Fruit fly (Drosophila melanogaster): ENCODE data around the gene CG11585.

Gene CG11585

dm6 chrX:14233843-14234337 is 44.6 kb downstream of the CG11585 start, which contains the start of gene CG42271 (continued):
- TF ChIP-seq toy (GFP tag; IDR thresholded peaks at IDR 0.05) = no peak
- no peak for TF ChIP-seq CG8089 (GFP tag; optimal IDR thresholded peaks at IDR 0.05)
- TF ChIP-seq lmd (GFP tag; IDR thresholded peaks at IDR 0.05) = peak; percentile 23; the same call in 1 of the 2 replicates
- no peak for TF ChIP-seq unpg (GFP tag; optimal IDR thresholded peaks at IDR 0.05)
- peak; percentile 52 for TF ChIP-seq sob (GFP tag; IDR thresholded peaks at IDR 0.05)
- TF ChIP-seq CG17361 (GFP tag; IDR thresholded peaks at IDR 0.05) = peak; percentile 77
- TF ChIP-seq CG6813 (GFP tag; optimal IDR thresholded peaks at IDR 0.05) = peak; percentile 25
- TF ChIP-seq sim (GFP tag; IDR thresholded peaks at IDR 0.05) = no peak
- no peak for TF ChIP-seq HmgD (GFP tag; optimal IDR thresholded peaks at IDR 0.05)
- TF ChIP-seq cato (GFP tag; optimal IDR thresholded peaks at IDR 0.05; ENCODE audit: borderline replicate concordance) = no peak
- TF ChIP-seq zfh1 (GFP tag; IDR thresholded peaks at IDR 0.05) = no peak; the same call in 2 of the 3 replicates
- peak; percentile 22 for TF ChIP-seq CG4328 (GFP tag; optimal IDR thresholded peaks at IDR 0.05)
- peak; percentile 89 for TF ChIP-seq zen2 (GFP tag; IDR thresholded peaks at IDR 0.05; ENCODE audit: partially characterized antibody)
- no peak for TF ChIP-seq Mes4 (GFP tag; optimal IDR thresholded peaks at IDR 0.05)
- TF ChIP-seq CG43689 (GFP tag; IDR thresholded peaks at IDR 0.05) = no peak
- TF ChIP-seq CG17186 (GFP tag; optimal IDR thresholded peaks at IDR 0.05) = no peak
- TF ChIP-seq C15 (GFP tag; IDR thresholded peaks at IDR 0.05) = no peak
- no peak for TF ChIP-seq Hmx (GFP tag; optimal IDR thresholded peaks at IDR 0.05)
- TF ChIP-seq CG4424 (GFP tag; optimal IDR thresholded peaks at IDR 0.05) = peak; percentile 28
- TF ChIP-seq trh (GFP tag; optimal IDR thresholded peaks at IDR 0.05) = no peak
- TF ChIP-seq CG32772 (GFP tag; IDR thresholded peaks at IDR 0.05) = no peak
- TF ChIP-seq CG12219 (GFP tag; optimal IDR thresholded peaks at IDR 0.05) = no peak
- TF ChIP-seq CG14441 (GFP tag; IDR thresholded peaks at IDR 0.05) = no peak
- peak; percentile 24 for TF ChIP-seq CG7556 (GFP tag; optimal IDR thresholded peaks at IDR 0.05)
- peak; percentile 15 for TF ChIP-seq ftz-f1 (GFP tag; optimal IDR thresholded peaks at IDR 0.05)
- no peak for TF ChIP-seq CG15269 (tag; optimal IDR thresholded peaks at IDR 0.05)
- peak; percentile 97 for TF ChIP-seq knrl (GFP tag; IDR thresholded peaks at IDR 0.05; ENCODE audit: partially characterized antibody)
- TF ChIP-seq HmgZ (tag; optimal IDR thresholded peaks at IDR 0.05) = no peak
- peak; percentile 99 for TF ChIP-seq CG14710 (tag; optimal IDR thresholded peaks at IDR 0.05)
- no peak for TF ChIP-seq Atf6 (GFP tag; IDR thresholded peaks at IDR 0.05)
- no peak for TF ChIP-seq z (GFP tag; IDR thresholded peaks at IDR 0.05)
- no peak for TF ChIP-seq mam (GFP tag; optimal IDR thresholded peaks at IDR 0.05)
- peak; percentile 9 for TF ChIP-seq bcd (GFP tag; optimal IDR thresholded peaks at IDR 0.05)
- TF ChIP-seq Lim3 (GFP tag; IDR thresholded peaks at IDR 0.05) = no peak
- TF ChIP-seq bowl (GFP tag; IDR thresholded peaks at IDR 0.05) = no peak
- no peak for TF ChIP-seq CG10431 (GFP tag; optimal IDR thresholded peaks at IDR 0.05)
- 0 out of 4 replicates have a peak, but pooled peaks have one; percentile 48 for TF ChIP-seq chinmo (GFP tag; IDR thresholded peaks at IDR 0.05; ENCODE audit: partially characterized antibody)
- no peak for TF ChIP-seq Max (GFP tag; optimal IDR thresholded peaks at IDR 0.05)
- peak; percentile 5 for TF ChIP-seq CG2120 (GFP tag; optimal IDR thresholded peaks at IDR 0.05)
- TF ChIP-seq MTF-1 (GFP tag; optimal IDR thresholded peaks at IDR 0.05; ENCODE audit: borderline replicate concordance) = no peak
- TF ChIP-seq CG33557 (GFP tag; optimal IDR thresholded peaks at IDR 0.05) = peak; percentile 25
- TF ChIP-seq Side (GFP tag; optimal IDR thresholded peaks at IDR 0.05) = no peak
- no peak for TF ChIP-seq cg (GFP tag; optimal IDR thresholded peaks at IDR 0.05)
- peak; percentile 57 for TF ChIP-seq CG30020 (tag; optimal IDR thresholded peaks at IDR 0.05)
- TF ChIP-seq slbo (GFP tag; IDR thresholded peaks at IDR 0.05) = peak; percentile 52
- no peak for TF ChIP-seq Atf3 (GFP tag; optimal IDR thresholded peaks at IDR 0.05)
- TF ChIP-seq Ravus (GFP tag; IDR thresholded peaks at IDR 0.05) = no peak
- no peak for TF ChIP-seq sd (tag; optimal IDR thresholded peaks at IDR 0.05)
- peak; percentile 69 for TF ChIP-seq CG13775 (GFP tag; optimal IDR thresholded peaks at IDR 0.05)
- TF ChIP-seq yki (optimal IDR thresholded peaks at IDR 0.05) = no peak
- no peak for TF ChIP-seq usp (GFP tag; optimal IDR thresholded peaks at IDR 0.05)
- no peak for TF ChIP-seq CG12155 (GFP tag; optimal IDR thresholded peaks at IDR 0.05)
